Fruit fly (Drosophila melanogaster): ENCODE measurements around the gene beta-Spec.

beta-Spec gene

DNA sequence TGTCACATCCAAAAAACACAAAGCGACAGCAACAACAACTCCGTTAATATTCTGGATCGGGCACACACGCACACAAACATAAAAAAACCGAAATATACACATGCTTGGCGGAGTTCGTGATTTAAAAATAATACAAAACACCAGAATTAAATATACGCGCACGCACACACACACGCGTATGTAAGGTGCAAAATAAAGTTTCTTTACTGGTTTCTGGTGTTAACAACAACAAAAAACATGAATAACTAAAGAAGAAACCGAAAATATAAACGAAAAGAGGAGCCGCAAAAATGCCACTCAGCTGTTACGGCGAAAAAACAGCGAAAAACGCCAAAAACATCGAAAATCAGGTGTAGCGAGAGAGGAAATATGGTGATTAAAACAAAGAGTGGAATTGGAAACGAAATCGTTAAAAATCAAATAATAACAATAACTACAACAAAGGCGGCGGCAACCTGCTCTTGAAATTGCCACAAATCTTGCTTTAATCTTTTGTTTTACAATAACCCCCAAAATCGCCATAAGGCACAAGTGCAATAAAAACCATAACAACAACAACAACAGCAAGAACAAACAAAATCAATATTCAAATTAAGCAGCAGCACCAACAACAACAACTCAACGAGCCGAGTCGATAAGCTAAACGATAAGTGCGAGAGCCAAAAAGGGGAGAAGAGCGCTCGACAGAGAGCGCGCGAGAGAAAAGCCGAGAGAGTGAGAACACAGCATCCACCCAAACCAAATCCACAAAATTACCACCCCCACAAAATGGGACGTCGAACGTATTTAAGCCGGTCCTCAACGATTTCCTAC lies 53.3 kb downstream of the beta-Spec start (continued):
- no peak for TF ChIP-seq dati (GFP tag; IDR thresholded peaks at IDR 0.05)
- TF ChIP-seq eve (GFP tag; optimal IDR thresholded peaks at IDR 0.05) = peak in 1 of 2 experiments; percentile 85
- peak; percentile 20 for TF ChIP-seq cg (GFP tag; optimal IDR thresholded peaks at IDR 0.05)

DNA sequence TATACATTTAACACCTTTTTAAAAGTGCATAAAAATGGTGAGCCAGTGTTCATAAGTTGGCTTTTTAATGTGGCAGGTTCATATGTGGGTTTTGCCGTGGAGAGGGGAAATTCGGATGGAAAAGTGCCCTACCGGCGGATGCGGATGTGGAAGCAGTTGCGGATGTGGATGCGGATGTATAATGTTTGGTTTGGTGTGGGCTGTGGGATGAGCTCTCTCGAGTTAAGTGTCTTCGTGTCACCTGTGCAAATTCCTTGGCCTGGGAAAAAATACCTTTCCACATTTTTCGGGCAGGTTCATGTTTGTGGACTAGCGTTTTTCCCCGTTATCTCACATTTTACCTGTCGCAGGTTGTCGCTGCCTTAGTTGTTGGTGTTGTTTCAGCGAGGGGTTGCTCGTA lies 54.7 kb downstream of the beta-Spec start:
- TF ChIP-seq Nf-YA (GFP tag; IDR thresholded peaks at IDR 0.05) (no peak), sd (tag; optimal IDR thresholded peaks at IDR 0.05) (peak; percentile 36), CG9932 (GFP tag; IDR thresholded peaks at IDR 0.05) (0 out of 2 replicates have a peak, but pooled peaks have one; percentile 10), CG17186 (GFP tag; optimal IDR thresholded peaks at IDR 0.05) (no peak), tll (GFP tag; optimal IDR thresholded peaks at IDR 0.05) (peak in 1 of 2 experiments; percentile 54), rib (GFP tag; IDR thresholded peaks at IDR 0.05) (no peak), CG5180 (GFP tag; optimal IDR thresholded peaks at IDR 0.05) (no peak), phol (tag; optimal IDR thresholded peaks at IDR 0.05) (no peak), tx (GFP tag; optimal IDR thresholded peaks at IDR 0.05) (no peak), Myb (GFP tag; optimal IDR thresholded peaks at IDR 0.05) (no peak), CG10565 (GFP tag; optimal IDR thresholded peaks at IDR 0.05) (no peak), Hmr (GFP tag; optimal IDR thresholded peaks at IDR 0.05) (no peak), hth (optimal IDR thresholded peaks at IDR 0.05) (no peak), gsb (GFP tag; IDR thresholded peaks at IDR 0.05) (no peak), CG9797 (GFP tag; optimal IDR thresholded peaks at IDR 0.05) (no peak), CG12659 (GFP tag; optimal IDR thresholded peaks at IDR 0.05) (no peak), bigmax (GFP tag; optimal IDR thresholded peaks at IDR 0.05) (no peak), dmrt99B (tag; optimal IDR thresholded peaks at IDR 0.05) (no peak), CG13775 (GFP tag; optimal IDR thresholded peaks at IDR 0.05) (peak; percentile 95), CG12104 (GFP tag; optimal IDR thresholded peaks at IDR 0.05) (no peak), Neu2 (GFP tag; optimal IDR thresholded peaks at IDR 0.05; ENCODE audit: borderline replicate concordance) (no peak), CG11560 (tag; IDR thresholded peaks at IDR 0.05) (no peak), HHEX (GFP tag; optimal IDR thresholded peaks at IDR 0.05) (no peak), sens (GFP tag) (peak; percentile 21), gt (GFP tag; IDR thresholded peaks at IDR 0.05) (no peak)

DNA sequence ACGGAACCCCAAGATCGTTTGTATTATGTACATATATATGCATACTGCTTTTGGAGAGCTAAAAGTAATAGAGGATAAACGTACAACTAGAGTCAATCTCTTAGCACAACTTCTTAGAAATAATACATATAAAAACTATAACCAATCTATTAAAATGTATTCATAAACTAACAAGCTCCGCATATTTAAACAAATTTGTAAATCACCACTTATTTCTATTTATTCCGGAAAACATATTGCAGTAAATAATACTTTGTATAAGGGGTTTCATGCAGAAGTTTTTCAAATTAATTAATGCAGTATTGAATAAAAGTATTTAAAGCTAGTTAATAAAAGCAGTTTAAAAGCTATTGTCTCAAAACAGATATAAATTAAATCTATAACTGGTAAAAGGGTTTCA lies 55.3 kb downstream of the beta-Spec start:
- TF ChIP-seq CG4282 (GFP tag; optimal IDR thresholded peaks at IDR 0.05) (no peak), C15 (GFP tag; IDR thresholded peaks at IDR 0.05) (no peak), gem (tag; optimal IDR thresholded peaks at IDR 0.05) (peak; percentile 55), CG6175 (GFP tag; IDR thresholded peaks at IDR 0.05) (no peak), gcm (GFP tag; optimal IDR thresholded peaks at IDR 0.05) (no peak), disco-r (GFP tag; optimal IDR thresholded peaks at IDR 0.05) (no peak), ssp (GFP tag; IDR thresholded peaks at IDR 0.05) (no peak), CG15011 (GFP tag; optimal IDR thresholded peaks at IDR 0.05) (no peak), otp (GFP tag; IDR thresholded peaks at IDR 0.05) (no peak), Fer2 (tag; optimal IDR thresholded peaks at IDR 0.05) (no peak), CG11723 (GFP tag; optimal IDR thresholded peaks at IDR 0.05) (no peak), CG17359 (tag; optimal IDR thresholded peaks at IDR 0.05) (peak; percentile 17), zfh1 (GFP tag; IDR thresholded peaks at IDR 0.05) (no peak), dpn (GFP tag; optimal IDR thresholded peaks at IDR 0.05) (no peak), Sry-β (GFP tag; optimal IDR thresholded peaks at IDR 0.05) (no peak), pum (GFP tag; optimal IDR thresholded peaks at IDR 0.05) (no peak), dimm (GFP tag; IDR thresholded peaks at IDR 0.05) (no peak), CrebB (tag; optimal IDR thresholded peaks at IDR 0.05) (no peak), CG6765 (GFP tag; optimal IDR thresholded peaks at IDR 0.05) (no peak), CG12391 (tag; optimal IDR thresholded peaks at IDR 0.05) (peak; percentile 39), sens (GFP tag) (peak; percentile 70), CG34376 (GFP tag; optimal IDR thresholded peaks at IDR 0.05) (no peak)
